Fruit fly (Drosophila melanogaster) whole organism, embryonic: ENCODE results near the gene CG11672.

Source experiments
- Blimp-1 ChIP-seq: fragments of 200-800 bp; sonication (Bioruptor generic); optimal IDR thresholded peaks from 3 replicates; lab custom pipeline; 2018; ENCODE audit warnings: missing biosample characterization, missing genetic modification characterization, mild to moderate bottlenecking, moderate library complexity, missing genetic modification reagents
- CG12236 ChIP-seq: fragments of 200-800 bp; sonication (Bioruptor generic); optimal IDR thresholded peaks from 2 replicates; lab custom pipeline; 2016; ENCODE audit warnings: missing biosample characterization, missing genetic modification characterization
- CG12391 ChIP-seq: fragments of 200-800 bp; sonication (Bioruptor generic); optimal IDR thresholded peaks from 3 replicates; lab custom pipeline; 2018; ENCODE audit warnings: missing biosample characterization, mild to moderate bottlenecking, missing genetic modification characterization, moderate library complexity
- CG12659 ChIP-seq: fragments of 200-800 bp; sonication (Bioruptor generic); optimal IDR thresholded peaks from 3 replicates; lab custom pipeline; 2017; ENCODE audit warnings: mild to moderate bottlenecking, missing biosample characterization, missing genetic modification reagents, missing genetic modification characterization
- CG13296 ChIP-seq: fragments of 200-800 bp; sonication (Bioruptor generic); optimal IDR thresholded peaks from 3 replicates; lab custom pipeline; 2018; ENCODE audit warnings: missing biosample characterization, mild to moderate bottlenecking, missing genetic modification characterization
- CG15269 ChIP-seq: fragments of 200-800 bp; sonication (Bioruptor generic); optimal IDR thresholded peaks from 2 replicates; lab custom pipeline; 2018; ENCODE audit warnings: missing biosample characterization, mild to moderate bottlenecking, missing genetic modification characterization, moderate library complexity
- CG16815 ChIP-seq: fragments of 200-800 bp; sonication (Bioruptor generic); optimal IDR thresholded peaks from 3 replicates; lab custom pipeline; 2017; ENCODE audit warnings: missing biosample characterization, mild to moderate bottlenecking, missing genetic modification characterization
- CG2889 ChIP-seq: fragments of 200-800 bp; sonication (Bioruptor generic); IDR thresholded peaks from 3 replicates; pipeline ENCODE4 v1.3.6; 2022; ENCODE audit warnings: missing biosample characterization, missing genetic modification characterization
- CG31365 ChIP-seq: fragments of 200-800 bp; sonication (Bioruptor generic); optimal IDR thresholded peaks from 2 replicates; lab custom pipeline; 2018; ENCODE audit warnings: missing biosample characterization, mild to moderate bottlenecking, missing genetic modification characterization
- CG32767 ChIP-seq: fragments of 200-800 bp; sonication (Bioruptor generic); IDR thresholded peaks from 2 replicates; pipeline ENCODE4 v1.3.6; 2022; ENCODE audit warnings: missing biosample characterization, missing genetic modification characterization
- CG3726 ChIP-seq: fragments of 200-800 bp; sonication (Bioruptor generic); IDR thresholded peaks from 3 replicates; pipeline ENCODE4, ENCODE4 v1.3.6; 2022; ENCODE audit warnings: missing biosample characterization, missing genetic modification characterization
- CG4360 ChIP-seq: fragments of 200-800 bp; sonication (Bioruptor generic); IDR thresholded peaks from 2 replicates; pipeline ENCODE4 v1.3.6; 2022; ENCODE audit warnings: missing biosample characterization, missing genetic modification characterization
- CG4820 ChIP-seq: fragments of 200-800 bp; sonication (Bioruptor generic); optimal IDR thresholded peaks from 3 replicates; lab custom pipeline; 2016; ENCODE audit warnings: missing biosample characterization, missing genetic modification characterization
- CG6272 ChIP-seq: fragments of 200-800 bp; sonication (Bioruptor generic); IDR thresholded peaks from 2 replicates; pipeline ENCODE4 v1.3.6; 2022; ENCODE audit warnings: missing biosample characterization, missing genetic modification characterization
- CG7745 ChIP-seq: fragments of 200-800 bp; sonication (Bioruptor generic); optimal IDR thresholded peaks from 2 replicates; lab custom pipeline; 2018; ENCODE audit warnings: missing biosample characterization, mild to moderate bottlenecking, missing genetic modification characterization, moderate library complexity
- CG8765 ChIP-seq: fragments of 200-800 bp; sonication (Bioruptor generic); IDR thresholded peaks from 2 replicates; pipeline ENCODE4 v1.3.6; 2022; ENCODE audit warnings: missing biosample characterization, missing genetic modification characterization
- CG9797 ChIP-seq: fragments of 200-800 bp; sonication (Bioruptor generic); optimal IDR thresholded peaks from 3 replicates; lab custom pipeline; 2018; ENCODE audit warnings: missing biosample characterization, mild to moderate bottlenecking, missing genetic modification characterization
- Dp ChIP-seq: fragments of 200-800 bp; sonication (Bioruptor generic); optimal IDR thresholded peaks from 2 replicates; lab custom pipeline; 2018; ENCODE audit warnings: missing biosample characterization, mild to moderate bottlenecking, missing genetic modification characterization, moderate library complexity
- Ets97D ChIP-seq: fragments of 200-800 bp; sonication (Bioruptor generic); optimal IDR thresholded peaks from 3 replicates; lab custom pipeline; 2016; ENCODE audit warnings: missing biosample characterization, missing genetic modification characterization
- Fer2 ChIP-seq: fragments of 200-800 bp; sonication (Bioruptor generic); optimal IDR thresholded peaks from 2 replicates; lab custom pipeline; 2018; ENCODE audit warnings: missing biosample characterization, mild to moderate bottlenecking, missing genetic modification characterization, moderate library complexity
- HLHmδ ChIP-seq: fragments of 200-800 bp; sonication (Bioruptor generic); optimal IDR thresholded peaks from 2 replicates; lab custom pipeline; 2018; ENCODE audit warnings: missing biosample characterization, mild to moderate bottlenecking, missing genetic modification characterization, moderate library complexity
- Mrtf ChIP-seq: fragments of 200-800 bp; sonication (Bioruptor generic); IDR thresholded peaks from 3 replicates; pipeline ENCODE4 v1.3.6; 2022; ENCODE audit warnings: missing biosample characterization, missing genetic modification characterization
- NC2α ChIP-seq: fragments of 200-800 bp; sonication (Bioruptor generic); optimal IDR thresholded peaks from 2 replicates; lab custom pipeline; 2016; ENCODE audit warnings: missing biosample characterization, missing genetic modification characterization
- NK7.1 ChIP-seq: fragments of 200-800 bp; sonication (Bioruptor generic); optimal IDR thresholded peaks from 3 replicates; lab custom pipeline; 2016; ENCODE audit warnings: missing biosample characterization, missing genetic modification characterization
- Six4 ChIP-seq: fragments of 200-800 bp; sonication (Bioruptor generic); optimal IDR thresholded peaks from 2 replicates; lab custom pipeline; 2016; ENCODE audit warnings: missing biosample characterization, missing genetic modification characterization
- bcd ChIP-seq: fragments of 200-800 bp; sonication (Bioruptor generic); optimal IDR thresholded peaks from 2 replicates; lab custom pipeline; 2017; ENCODE audit warnings: missing biosample characterization, mild to moderate bottlenecking, missing genetic modification characterization
- cg ChIP-seq: fragments of 200-800 bp; sonication (Bioruptor generic); optimal IDR thresholded peaks from 3 replicates; lab custom pipeline; 2019; ENCODE audit warnings: missing biosample characterization, mild to moderate bottlenecking, missing genetic modification characterization, moderate library complexity
- crc ChIP-seq: fragments of 200-800 bp; sonication (Bioruptor generic); optimal IDR thresholded peaks from 2 replicates; lab custom pipeline; 2016; ENCODE audit warnings: missing biosample characterization, missing genetic modification characterization
- dysf ChIP-seq: fragments of 200-800 bp; sonication (Bioruptor generic); IDR thresholded peaks from 3 replicates; pipeline ENCODE4 v1.3.6; 2022; ENCODE audit warnings: missing biosample characterization, missing genetic modification characterization
- grau ChIP-seq: fragments of 200-800 bp; optimal IDR thresholded peaks from 3 replicates; lab custom pipeline; 2019; ENCODE audit warnings: missing biosample characterization, mild to moderate bottlenecking, missing genetic modification characterization, moderate library complexity
- gro ChIP-seq: fragments of 200-800 bp; sonication (Bioruptor generic); optimal IDR thresholded peaks from 2 replicates; lab custom pipeline; 2016; ENCODE audit warnings: missing biosample characterization, missing genetic modification characterization
- jumu ChIP-seq: fragments of 200-800 bp; sonication (Bioruptor generic); optimal IDR thresholded peaks from 3 replicates; lab custom pipeline; 2016; ENCODE audit warnings: missing biosample characterization, missing genetic modification characterization
- luna ChIP-seq: fragments of 200-800 bp; sonication (Bioruptor generic); optimal IDR thresholded peaks from 2 replicates; lab custom pipeline; 2016; ENCODE audit warnings: missing biosample characterization, missing genetic modification characterization
- nau ChIP-seq: fragments of 200-800 bp; sonication (Bioruptor generic); optimal IDR thresholded peaks from 3 replicates; lab custom pipeline; 2017; ENCODE audit warnings: missing biosample characterization, mild to moderate bottlenecking, missing genetic modification characterization, missing genetic modification reagents
- nerfin-1 ChIP-seq: fragments of 200-800 bp; sonication (Bioruptor generic); optimal IDR thresholded peaks from 3 replicates; lab custom pipeline; 2019; ENCODE audit warnings: missing biosample characterization, mild to moderate bottlenecking, missing genetic modification characterization, moderate library complexity
- p53 ChIP-seq: fragments of 200-800 bp; sonication (Bioruptor generic); optimal IDR thresholded peaks from 2 replicates; lab custom pipeline; 2016; ENCODE audit warnings: missing biosample characterization, missing genetic modification characterization
- peb ChIP-seq: fragments of 200-800 bp; sonication (Bioruptor generic); IDR thresholded peaks from 2 replicates; pipeline ENCODE4 v1.3.6; 2022; ENCODE audit warnings: missing biosample characterization, missing genetic modification characterization
- so ChIP-seq: fragments of 200-800 bp; sonication (Bioruptor generic); IDR thresholded peaks from 3 replicates; pipeline ENCODE4 v1.3.6; 2022; ENCODE audit warnings: missing biosample characterization, missing genetic modification characterization
- sug ChIP-seq: fragments of 200-800 bp; optimal IDR thresholded peaks from 2 replicates; lab custom pipeline; 2019; ENCODE audit warnings: missing biosample characterization, mild to moderate bottlenecking, missing genetic modification characterization, moderate library complexity
- tap ChIP-seq: fragments of 200-800 bp; optimal IDR thresholded peaks from 3 replicates; lab custom pipeline; 2019; ENCODE audit warnings: missing biosample characterization, mild to moderate bottlenecking, missing genetic modification characterization, moderate library complexity

Gene CG11672

dm6 chr3R:8239472-8240301 is 50.7 kb downstream of the CG11672 start (continued):
- TF ChIP-seq so = peak; percentile 80
- peak; percentile 70 for TF ChIP-seq cg (GFP tag; lab: Kevin White, UChicago)
- TF ChIP-seq CG32767 (GFP tag; lab: Robert Waterston, UW) = peak; percentile 71
- no peak; the same call in 1 of the 3 replicates for TF ChIP-seq CG2889 (GFP tag; lab: Robert Waterston, UW)
- peak; percentile 47 for TF ChIP-seq luna (GFP tag; lab: Kevin White, UChicago)
- no peak for TF ChIP-seq Dp
- peak; percentile 86 for TF ChIP-seq nerfin-1 (tag; lab: Kevin White, UChicago)
- TF ChIP-seq CG6272 = no peak; the same call in 1 of the 2 replicates
- TF ChIP-seq CG12236 = peak; percentile 76
- peak; percentile 92 for TF ChIP-seq grau (tag; lab: Kevin White, UChicago)
- TF ChIP-seq Six4 (GFP tag; lab: Kevin White, UChicago) = peak; percentile 67
- peak; percentile 89 for TF ChIP-seq nau (GFP tag; lab: Kevin White, UChicago)
- TF ChIP-seq Blimp-1 (GFP tag; lab: Kevin White, UChicago) = peak; percentile 82
- TF ChIP-seq gro (GFP tag; lab: Kevin White, UChicago) = peak; percentile 52
- TF ChIP-seq p53 (GFP tag; lab: Kevin White, UChicago) = no peak
- no peak for TF ChIP-seq CG9797 (GFP tag; lab: Kevin White, UChicago)
- TF ChIP-seq Ets97D (GFP tag; lab: Kevin White, UChicago) = no peak
- TF ChIP-seq bcd (GFP tag; lab: Kevin White, UChicago) = peak; percentile 91
- peak; percentile 95 for TF ChIP-seq CG12659 (GFP tag; lab: Kevin White, UChicago)
- TF ChIP-seq Mrtf (GFP tag; lab: Robert Waterston, UW) = peak; percentile 51; the same call in 1 of the 3 replicates
- TF ChIP-seq tap = peak; percentile 87
- TF ChIP-seq CG13296 = peak; percentile 90
- no peak for TF ChIP-seq CG7745 (tag; lab: Kevin White, UChicago)
- TF ChIP-seq peb (GFP tag; lab: Robert Waterston, UW) = peak; percentile 50; the same call in 1 of the 2 replicates
- peak; percentile 9; the same call in 1 of the 2 replicates for TF ChIP-seq CG4360 (GFP tag; lab: Robert Waterston, UW)
- peak; percentile 45 for TF ChIP-seq NC2α (GFP tag; lab: Kevin White, UChicago)
- peak; percentile 85 for TF ChIP-seq dysf (GFP tag; lab: Robert Waterston, UW)
- TF ChIP-seq NK7.1 (GFP tag; lab: Kevin White, UChicago) = peak; percentile 64
- peak; percentile 78 for TF ChIP-seq CG16815 (GFP tag; lab: Kevin White, UChicago)
- peak; percentile 62; the same call in 1 of the 3 replicates for TF ChIP-seq CG3726 (GFP tag; lab: Robert Waterston, UW)
- TF ChIP-seq CG12391 (tag; lab: Kevin White, UChicago) = peak; percentile 94
- peak; percentile 30 for TF ChIP-seq jumu (GFP tag; lab: Kevin White, UChicago)
- peak; percentile 92 for TF ChIP-seq sug (tag; lab: Kevin White, UChicago)
- peak; percentile 79 for TF ChIP-seq Fer2
- TF ChIP-seq CG15269 (tag; lab: Kevin White, UChicago) = peak; percentile 93
- TF ChIP-seq crc (GFP tag; lab: Kevin White, UChicago) = peak; percentile 78
- no peak for TF ChIP-seq HLHmδ (GFP tag; lab: Kevin White, UChicago)
- TF ChIP-seq CG31365 (tag; lab: Kevin White, UChicago) = no peak
- peak; percentile 70 for TF ChIP-seq CG4820 (GFP tag; lab: Kevin White, UChicago)
- TF ChIP-seq CG8765 (GFP tag; lab: Robert Waterston, UW) = peak; percentile 49; the same call in 1 of the 2 replicates
- TF ChIP-seq, all 482 proteins: peak for 366
